Fruit fly (Drosophila melanogaster): ENCODE measurements around the gene CG5282.

DNA sequence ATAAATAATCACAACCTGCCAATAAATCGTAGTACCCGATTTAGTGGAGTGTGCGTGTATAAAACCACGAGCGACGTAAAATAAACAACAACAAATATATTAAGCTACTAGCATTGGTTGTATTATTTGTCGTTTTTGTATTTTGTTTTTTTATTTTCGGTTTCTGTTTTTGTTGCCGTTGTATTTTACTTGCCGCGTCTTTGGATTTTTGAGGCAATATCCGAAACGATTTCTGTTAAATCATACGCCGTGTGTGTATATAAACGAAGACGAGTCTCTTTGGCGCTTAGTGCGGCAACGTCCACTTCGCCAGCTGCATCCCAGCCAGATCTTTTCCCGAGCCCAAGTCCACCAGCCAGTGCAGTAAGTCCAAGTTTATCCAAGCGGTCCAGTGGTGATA is 12.6 kb downstream of the CG5282 start, which contains the start of gene zye:
- TF ChIP-seq D1 (tag; optimal IDR thresholded peaks at IDR 0.05): no peak
- TF ChIP-seq CG9948 (tag; optimal IDR thresholded peaks at IDR 0.05): no peak
- no peak for TF ChIP-seq EcR (GFP tag; optimal IDR thresholded peaks at IDR 0.05)
- TF ChIP-seq CG15710 (tag; optimal IDR thresholded peaks at IDR 0.05): no peak
- no peak for TF ChIP-seq CG32121 (GFP tag; IDR thresholded peaks at IDR 0.05)
- no peak for TF ChIP-seq CG12605 (GFP tag; IDR thresholded peaks at IDR 0.05)
- no peak for TF ChIP-seq gl (tag; optimal IDR thresholded peaks at IDR 0.05)
- no peak for TF ChIP-seq Pif1A (GFP tag; optimal IDR thresholded peaks at IDR 0.05)
